Worm (Caenorhabditis elegans) whole organism, L2 larva: ENCODE data around the gene srw-7.

ENCODE experiments used
- C34F6.9 ChIP-seq: fragments of 150-350 bp; optimal IDR thresholded peaks from 2 replicates; lab custom pipeline; 2014; ENCODE audit warnings: missing biosample characterization, missing genetic modification characterization
- alr-1 ChIP-seq: fragments of 150-350 bp; optimal IDR thresholded peaks from 2 replicates; lab custom pipeline; 2014; ENCODE audit warnings: missing biosample characterization, missing genetic modification characterization
- ceh-16 ChIP-seq: fragments of 150-350 bp; optimal IDR thresholded peaks from 2 replicates; lab custom pipeline; 2014; ENCODE audit warnings: missing biosample characterization, missing genetic modification characterization
- lsy-2 ChIP-seq, 2 experiments: fragments of 150-350 bp in 1 of 2; sonication (generic microtip) in 1 of 2; optimal IDR thresholded peaks; 2 replicates each; lab custom pipeline; 2014 to 2017; ENCODE audit warnings: missing biosample characterization in 2 of 2, missing genetic modification characterization in 2 of 2
- nhr-129 ChIP-seq: fragments of 150-350 bp; optimal IDR thresholded peaks from 2 replicates; lab custom pipeline; 2014; ENCODE audit warnings: missing biosample characterization, missing genetic modification characterization
- nhr-25 ChIP-seq: fragments of 150-350 bp; sonication (generic microtip); optimal IDR thresholded peaks from 3 replicates; lab custom pipeline; 2014; ENCODE audit warnings: missing biosample characterization, missing genetic modification characterization
- skn-1 ChIP-seq: sonication (generic microtip); optimal IDR thresholded peaks from 2 replicates; lab custom pipeline; 2017; ENCODE audit warnings: missing biosample characterization, missing genetic modification characterization
- sma-3 ChIP-seq: sonication (generic microtip); optimal IDR thresholded peaks from 2 replicates; lab custom pipeline; 2016; ENCODE audit warnings: missing genetic modification reagents, missing genetic modification characterization, missing compliant biosample characterization
- snpc-4 ChIP-seq: fragments of 150-350 bp; optimal IDR thresholded peaks from 2 replicates; lab custom pipeline; 2014; ENCODE audit warnings: missing biosample characterization, missing genetic modification characterization
- unc-39 ChIP-seq: fragments of 150-350 bp; optimal IDR thresholded peaks from 2 replicates; lab custom pipeline; 2014; ENCODE audit warnings: missing biosample characterization, missing genetic modification characterization
- unc-55 ChIP-seq: fragments of 150-350 bp; sonication (generic microtip); optimal IDR thresholded peaks from 3 replicates; lab custom pipeline; 2014; ENCODE audit warnings: missing biosample characterization, missing genetic modification reagents, missing genetic modification characterization

- TF ChIP-seq nhr-25 (tag; lab: Kevin White, UChicago), result no peak
- TF ChIP-seq lsy-2 (tag; optimal IDR thresholded peaks at IDR 0.05; lab: Kevin White, UChicago), result no peak
- no peak for TF ChIP-seq unc-39
- no peak for TF ChIP-seq skn-1 (tag; lab: Kevin White, UChicago)
- no peak for TF ChIP-seq C34F6.9 (tag; lab: Kevin White, UChicago)
- no peak for TF ChIP-seq alr-1
- no peak for TF ChIP-seq snpc-4 (tag; lab: Kevin White, UChicago)
- TF ChIP-seq unc-55, result no peak
- TF ChIP-seq sma-3 (GFP tag; lab: Kevin White, UChicago), result no peak
- TF ChIP-seq nhr-129 (tag; lab: Kevin White, UChicago), result no peak
- TF ChIP-seq ceh-16 (tag; lab: Kevin White, UChicago), result no peak
Observed at ce11 chrV:3790424-3790823, 15.6 kb upstream of the srw-7 start.
